Fruit fly (Drosophila melanogaster) whole organism, embryonic: ENCODE data around the gene TotZ.

Experiments used
- Atf3 ChIP-seq: fragments of 200-800 bp; sonication (Bioruptor generic); optimal IDR thresholded peaks from 3 replicates; lab custom pipeline; 2016; ENCODE audit warnings: missing biosample characterization, missing genetic modification characterization
- Blimp-1 ChIP-seq: fragments of 200-800 bp; sonication (Bioruptor generic); optimal IDR thresholded peaks from 3 replicates; lab custom pipeline; 2018; ENCODE audit warnings: missing biosample characterization, missing genetic modification characterization, mild to moderate bottlenecking, moderate library complexity, missing genetic modification reagents
- CG10147 ChIP-seq: fragments of 200-800 bp; sonication (Bioruptor generic); optimal IDR thresholded peaks from 2 replicates; lab custom pipeline; 2019; ENCODE audit warnings: missing biosample characterization, mild to moderate bottlenecking, missing genetic modification characterization, moderate library complexity
- CG11456 ChIP-seq: fragments of 200-800 bp; sonication (Bioruptor generic); IDR thresholded peaks from 3 replicates; pipeline ENCODE4 v1.3.6; 2022; ENCODE audit warnings: missing biosample characterization, missing genetic modification characterization
- CG12942 ChIP-seq: fragments of 200-800 bp; sonication (Bioruptor generic); optimal IDR thresholded peaks from 3 replicates; lab custom pipeline; 2016; ENCODE audit warnings: missing biosample characterization, missing genetic modification characterization
- CG13123 ChIP-seq: fragments of 200-800 bp; sonication (Bioruptor generic); optimal IDR thresholded peaks from 2 replicates; lab custom pipeline; 2016; ENCODE audit warnings: missing biosample characterization, missing genetic modification characterization
- CG16863 ChIP-seq: fragments of 200-800 bp; sonication (Bioruptor generic); optimal IDR thresholded peaks from 3 replicates; lab custom pipeline; 2016; ENCODE audit warnings: missing biosample characterization, missing genetic modification characterization
- CG5180 ChIP-seq: fragments of 200-800 bp; sonication (Bioruptor generic); optimal IDR thresholded peaks from 3 replicates; lab custom pipeline; 2017; ENCODE audit warnings: missing biosample characterization, missing genetic modification characterization, mild to moderate bottlenecking, moderate library complexity, missing genetic modification reagents
- CG5953 ChIP-seq: fragments of 200-800 bp; sonication (Bioruptor generic); IDR thresholded peaks from 2 replicates; pipeline ENCODE4 v1.3.6; 2022; ENCODE audit warnings: missing biosample characterization, missing genetic modification characterization
- CG6683 ChIP-seq: fragments of 200-800 bp; sonication (Bioruptor generic); optimal IDR thresholded peaks from 2 replicates; lab custom pipeline; 2017; ENCODE audit warnings: missing biosample characterization, mild to moderate bottlenecking, missing genetic modification characterization, missing genetic modification reagents
- CG6791 ChIP-seq: fragments of 200-800 bp; sonication (Bioruptor generic); IDR thresholded peaks from 3 replicates; pipeline ENCODE4 v1.3.6; 2022; ENCODE audit warnings: missing biosample characterization, missing genetic modification characterization; ENCODE audit not compliant: partially characterized antibody
- CG8388 ChIP-seq: fragments of 200-800 bp; sonication (Bioruptor generic); optimal IDR thresholded peaks from 2 replicates; lab custom pipeline; 2019; ENCODE audit warnings: missing biosample characterization, mild to moderate bottlenecking, missing genetic modification characterization, moderate library complexity
- CG9817 ChIP-seq: fragments of 200-800 bp; sonication (Bioruptor generic); optimal IDR thresholded peaks from 2 replicates; lab custom pipeline; 2018; ENCODE audit warnings: missing biosample characterization, mild to moderate bottlenecking, missing genetic modification characterization, moderate library complexity
- Dp ChIP-seq: fragments of 200-800 bp; sonication (Bioruptor generic); optimal IDR thresholded peaks from 2 replicates; lab custom pipeline; 2018; ENCODE audit warnings: missing biosample characterization, mild to moderate bottlenecking, missing genetic modification characterization, moderate library complexity
- HHEX ChIP-seq: fragments of 200-800 bp; sonication (Bioruptor generic); optimal IDR thresholded peaks from 3 replicates; lab custom pipeline; 2017; ENCODE audit warnings: missing biosample characterization, mild to moderate bottlenecking, missing genetic modification characterization, missing genetic modification reagents
- HLHmδ ChIP-seq: fragments of 200-800 bp; sonication (Bioruptor generic); optimal IDR thresholded peaks from 2 replicates; lab custom pipeline; 2018; ENCODE audit warnings: missing biosample characterization, mild to moderate bottlenecking, missing genetic modification characterization, moderate library complexity
- Hr51 ChIP-seq, 2 experiments: fragments of 200-800 bp; sonication (Bioruptor generic); optimal IDR thresholded peaks; 2 replicates in 1 of 2; 3 replicates in 1 of 2; lab custom pipeline; 2016 to 2018; ENCODE audit warnings: missing biosample characterization in 2 of 2, missing genetic modification characterization in 2 of 2, mild to moderate bottlenecking in 1 of 2, moderate library complexity in 1 of 2
- Kr ChIP-seq: fragments of 200-800 bp; sonication (Bioruptor generic); optimal IDR thresholded peaks from 2 replicates; lab custom pipeline; 2017; ENCODE audit warnings: missing biosample characterization, mild to moderate bottlenecking, missing genetic modification characterization
- Lhr ChIP-seq: fragments of 200-800 bp; sonication (Bioruptor generic); optimal IDR thresholded peaks from 3 replicates; lab custom pipeline; 2017; ENCODE audit warnings: mild to moderate bottlenecking, missing biosample characterization, missing genetic modification reagents, missing genetic modification characterization
- Lpt ChIP-seq: fragments of >200 bp; optimal IDR thresholded peaks from 2 replicates; lab custom pipeline; 2018; ENCODE audit warnings: missing biosample characterization, missing genetic modification characterization
- Myb ChIP-seq: fragments of 200-800 bp; sonication (Bioruptor generic); optimal IDR thresholded peaks from 2 replicates; lab custom pipeline; 2016; ENCODE audit warnings: missing biosample characterization, missing genetic modification characterization
- NC2β ChIP-seq: fragments of 200-800 bp; sonication (Bioruptor generic); optimal IDR thresholded peaks from 2 replicates; lab custom pipeline; 2016; ENCODE audit warnings: missing biosample characterization, missing genetic modification characterization
- NFAT ChIP-seq: fragments of 200-800 bp; sonication (Bioruptor generic); IDR thresholded peaks from 2 replicates; pipeline ENCODE4 v1.3.6; 2022; ENCODE audit warnings: missing biosample characterization, missing genetic modification characterization
- Optix ChIP-seq: fragments of 200-800 bp; sonication (Bioruptor generic); IDR thresholded peaks from 3 replicates; pipeline ENCODE4 v1.3.6; 2022; ENCODE audit warnings: missing biosample characterization, missing genetic modification characterization
- Rfx ChIP-seq: fragments of 200-800 bp; sonication (Bioruptor generic); IDR thresholded peaks from 2 replicates; pipeline ENCODE4 v1.3.6; 2022; ENCODE audit warnings: missing biosample characterization, missing genetic modification characterization
- Sry-β ChIP-seq: fragments of 200-800 bp; sonication (Bioruptor generic); optimal IDR thresholded peaks from 2 replicates; lab custom pipeline; 2018; ENCODE audit warnings: missing biosample characterization, mild to moderate bottlenecking, missing genetic modification characterization, moderate library complexity
- TFAM ChIP-seq: fragments of 200-800 bp; sonication (Bioruptor generic); optimal IDR thresholded peaks from 2 replicates; lab custom pipeline; 2017; ENCODE audit warnings: missing biosample characterization, missing genetic modification characterization, inconsistent platforms
- Tbp ChIP-seq: fragments of >200 bp; optimal IDR thresholded peaks from 2 replicates; lab custom pipeline; 2018; ENCODE audit warnings: missing biosample characterization, missing genetic modification characterization
- Vsx1 ChIP-seq: fragments of 200-800 bp; sonication (Bioruptor generic); optimal IDR thresholded peaks from 2 replicates; lab custom pipeline; 2017; ENCODE audit warnings: missing biosample characterization, mild to moderate bottlenecking, missing genetic modification characterization, missing genetic modification reagents
- Xbp1 ChIP-seq: fragments of 200-800 bp; sonication (Bioruptor generic); optimal IDR thresholded peaks from 3 replicates; lab custom pipeline; 2016; ENCODE audit warnings: missing biosample characterization, mild to moderate bottlenecking, missing genetic modification characterization
- abd-A ChIP-seq: fragments of 200-800 bp; sonication (Bioruptor generic); optimal IDR thresholded peaks from 3 replicates; lab custom pipeline; 2019; ENCODE audit warnings: missing biosample characterization, mild to moderate bottlenecking, missing genetic modification characterization, moderate library complexity
- ato ChIP-seq: fragments of 200-800 bp; sonication (Bioruptor generic); IDR thresholded peaks from 2 replicates; pipeline ENCODE4 v1.3.6; 2022; ENCODE audit warnings: missing biosample characterization, missing genetic modification characterization; ENCODE audit not compliant: partially characterized antibody
- bowl ChIP-seq: fragments of 200-800 bp; sonication (Bioruptor generic); IDR thresholded peaks from 2 replicates; pipeline ENCODE4 v1.3.6; 2022; ENCODE audit warnings: missing biosample characterization, missing genetic modification characterization
- chn ChIP-seq: fragments of 200-800 bp; sonication (Bioruptor generic); optimal IDR thresholded peaks from 2 replicates; lab custom pipeline; 2016; ENCODE audit warnings: missing biosample characterization, missing genetic modification characterization
- dmrt11E ChIP-seq: fragments of 200-800 bp; sonication (Bioruptor generic); optimal IDR thresholded peaks from 3 replicates; lab custom pipeline; 2018; ENCODE audit warnings: missing biosample characterization, mild to moderate bottlenecking, missing genetic modification characterization, moderate library complexity
- eyg ChIP-seq: fragments of 200-800 bp; sonication (Bioruptor generic); optimal IDR thresholded peaks from 3 replicates; lab custom pipeline; 2016; ENCODE audit warnings: missing biosample characterization, missing genetic modification characterization
- fd3F ChIP-seq: fragments of 200-800 bp; sonication (Bioruptor generic); optimal IDR thresholded peaks from 2 replicates; lab custom pipeline; 2018; ENCODE audit warnings: missing biosample characterization, mild to moderate bottlenecking, missing genetic modification characterization, moderate library complexity
- hb ChIP-seq: fragments of 200-800 bp; sonication (Bioruptor generic); IDR thresholded peaks from 3 replicates; pipeline ENCODE4 v1.3.6; 2022; ENCODE audit warnings: missing biosample characterization, missing genetic modification characterization; ENCODE audit not compliant: partially characterized antibody
- mld ChIP-seq: fragments of 200-800 bp; sonication (Bioruptor generic); IDR thresholded peaks from 3 replicates; pipeline ENCODE4 v1.3.6; 2022; ENCODE audit warnings: missing biosample characterization, missing genetic modification characterization; ENCODE audit not compliant: partially characterized antibody
- org-1 ChIP-seq: fragments of 200-800 bp; sonication (Bioruptor generic); optimal IDR thresholded peaks from 2 replicates; lab custom pipeline; 2017; ENCODE audit warnings: missing biosample characterization, missing genetic modification characterization
- peb ChIP-seq: fragments of 200-800 bp; sonication (Bioruptor generic); IDR thresholded peaks from 2 replicates; pipeline ENCODE4 v1.3.6; 2022; ENCODE audit warnings: missing biosample characterization, missing genetic modification characterization
- rib ChIP-seq: fragments of 200-800 bp; sonication (Bioruptor generic); IDR thresholded peaks from 2 replicates; pipeline ENCODE4 v1.3.6; 2022; ENCODE audit warnings: missing biosample characterization, missing genetic modification characterization
- run ChIP-seq: fragments of 200-800 bp; sonication (Bioruptor generic); optimal IDR thresholded peaks from 3 replicates; lab custom pipeline; 2018; ENCODE audit warnings: missing biosample characterization, mild to moderate bottlenecking, missing genetic modification characterization
- sc ChIP-seq, 3 experiments: fragments of >200 bp in 2 of 3; fragments of 200-800 bp in 1 of 3; sonication (Bioruptor generic) in 1 of 3; optimal IDR thresholded peaks; 2 replicates in 2 of 3; 3 replicates in 1 of 3; lab custom pipeline; 2017; ENCODE audit warnings: mild to moderate bottlenecking in 1 of 3, missing biosample characterization in 1 of 3, missing genetic modification characterization in 1 of 3, missing genetic modification reagents in 1 of 3
- seq ChIP-seq: fragments of 200-800 bp; sonication (Bioruptor generic); IDR thresholded peaks from 2 replicates; pipeline ENCODE4 v1.3.6; 2022; ENCODE audit warnings: missing biosample characterization, missing genetic modification characterization
- stwl ChIP-seq: fragments of 200-800 bp; sonication (Bioruptor generic); optimal IDR thresholded peaks from 3 replicates; lab custom pipeline; 2018; ENCODE audit warnings: missing biosample characterization, mild to moderate bottlenecking, missing genetic modification characterization, moderate library complexity
- tgo ChIP-seq: fragments of 200-800 bp; sonication (Bioruptor generic); IDR thresholded peaks from 3 replicates; pipeline ENCODE4 v1.3.6; 2022; ENCODE audit warnings: missing biosample characterization, missing genetic modification characterization
- tna ChIP-seq: fragments of 200-800 bp; sonication (Bioruptor generic); IDR thresholded peaks from 2 replicates; pipeline ENCODE4 v1.3.6; 2022; ENCODE audit warnings: missing biosample characterization, missing genetic modification characterization; ENCODE audit not compliant: partially characterized antibody

TotZ gene

DNA sequence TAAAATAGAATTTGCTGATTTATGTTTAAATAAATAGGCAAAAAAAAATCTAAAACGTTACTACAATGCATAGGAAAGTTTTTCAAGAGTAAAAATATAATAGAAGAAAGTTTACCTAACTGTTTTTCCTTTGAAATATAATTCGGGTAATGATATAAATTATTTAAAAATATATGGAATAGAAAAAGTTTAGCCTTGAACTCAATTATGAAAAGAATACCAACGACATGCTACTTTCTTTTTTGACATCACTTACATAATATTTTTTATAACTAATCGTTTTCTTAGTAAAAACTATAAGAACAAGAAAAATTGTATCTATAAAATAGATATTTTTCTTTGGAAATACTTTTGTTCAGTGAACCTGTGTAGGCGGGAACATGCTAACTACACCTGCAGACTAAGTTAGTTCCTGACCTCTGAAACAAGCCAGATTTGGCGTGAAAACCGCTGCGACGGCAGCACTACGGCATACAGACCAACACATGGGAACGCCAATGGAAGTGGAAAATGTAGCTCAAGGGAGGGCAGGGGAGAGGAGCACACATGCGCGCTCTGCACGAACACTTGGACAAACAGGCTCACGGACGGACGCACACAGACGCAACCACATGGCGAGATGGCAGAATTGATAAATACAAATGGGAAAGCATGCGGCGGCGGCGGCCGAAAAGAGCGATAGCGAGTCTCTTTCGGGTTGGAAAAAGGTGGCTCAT, 48.0 kb upstream of the TotZ start (continued):
- TF ChIP-seq dmrt11E (tag; lab: Kevin White, UChicago) (peak; percentile 36), run (tag; lab: Kevin White, UChicago) (no peak), Xbp1 (GFP tag; lab: Kevin White, UChicago) (no peak), Lpt (GFP tag; lab: Kevin White, UChicago) (no peak), HHEX (GFP tag; lab: Kevin White, UChicago) (no peak), CG10147 (GFP tag; lab: Kevin White, UChicago) (peak; percentile 32), CG13123 (GFP tag; lab: Kevin White, UChicago) (no peak), Kr (GFP tag; lab: Kevin White, UChicago) (no peak), CG16863 (GFP tag; lab: Kevin White, UChicago) (no peak), bowl (GFP tag; lab: Robert Waterston, UW) (no peak), CG11456 (no peak), hb (GFP tag; lab: Robert Waterston, UW) (no peak), rib (GFP tag; lab: Robert Waterston, UW) (peak; percentile 93), CG5953 (GFP tag; lab: Robert Waterston, UW) (no peak), chn (GFP tag; lab: Kevin White, UChicago) (no peak), abd-A (tag; lab: Kevin White, UChicago) (no peak), Myb (GFP tag; lab: Kevin White, UChicago) (no peak), tgo (GFP tag; lab: Robert Waterston, UW) (no peak), Rfx (GFP tag; lab: Robert Waterston, UW) (peak; percentile 78), Blimp-1 (GFP tag; lab: Kevin White, UChicago) (no peak), sc (optimal IDR thresholded peaks at IDR 0.05; lab: Kevin White, UChicago) (no peak), sc (GFP tag; optimal IDR thresholded peaks at IDR 0.05; lab: Kevin White, UChicago) (no peak), CG6683 (GFP tag; lab: Kevin White, UChicago) (no peak), Dp (GFP tag; lab: Kevin White, UChicago) (no peak), NFAT (GFP tag; lab: Robert Waterston, UW) (peak; percentile 68), CG6791 (GFP tag; lab: Robert Waterston, UW) (peak; percentile 5; the same call in 1 of the 3 replicates), org-1 (GFP tag; lab: Kevin White, UChicago) (no peak), CG8388 (GFP tag; lab: Kevin White, UChicago) (no peak), Sry-β (GFP tag; lab: Kevin White, UChicago) (peak; percentile 98), Hr51 (GFP tag; optimal IDR thresholded peaks at IDR 0.05; lab: Kevin White, UChicago) (peak in 1 of 2 experiments; percentile 30), NC2β (GFP tag; lab: Kevin White, UChicago) (no peak), eyg (GFP tag; lab: Kevin White, UChicago) (no peak), Lhr (GFP tag; lab: Kevin White, UChicago) (no peak), HLHmδ (GFP tag; lab: Kevin White, UChicago) (peak; percentile 81), CG5180 (GFP tag; lab: Kevin White, UChicago) (no peak), Optix (GFP tag; lab: Robert Waterston, UW) (no peak), CG12942 (GFP tag; lab: Kevin White, UChicago) (no peak), mld (GFP tag; lab: Robert Waterston, UW) (no peak), CG9817 (tag; lab: Kevin White, UChicago) (no peak), Vsx1 (GFP tag; lab: Kevin White, UChicago) (no peak), seq (GFP tag; lab: Robert Waterston, UW) (no peak), TFAM (no peak), fd3F (no peak), peb (peak; percentile 17; the same call in 1 of the 2 replicates), ato (no peak), tna (no peak), Tbp (GFP tag; lab: Kevin White, UChicago) (no peak), stwl (tag; lab: Kevin White, UChicago) (no peak), Atf3 (GFP tag; lab: Kevin White, UChicago) (no peak)
